Fruit fly (Drosophila melanogaster) S2 (cell line): ENCODE data around the gene CG13998.

Experiments
- CG8478 ChIP-seq: fragments of >200 bp; optimal IDR thresholded peaks from 2 replicates; lab custom pipeline; 2018
- CTCF ChIP-seq, 2 experiments: fragments of >200 bp; optimal IDR thresholded peaks; 2 replicates each; lab custom pipeline; 2018

dm6 chr2L:5979957-5980861, 23.6 kb upstream of the CG13998 start:
- TF ChIP-seq CG8478 (lab: Kevin White, UChicago) (no peak), CTCF (optimal IDR thresholded peaks at IDR 0.05; lab: Kevin White, UChicago) (no peak)
